Fruit fly (Drosophila melanogaster): ENCODE data around the gene Rtel1.
A peak's percentile ranks its signal among the peaks of the same experiment; 100 is the strongest.

The Rtel1 gene

dm6 chrX:5756146-5756545 lies 8.6 kb downstream of the Rtel1 start:
- TF ChIP-seq lola (GFP tag; optimal IDR thresholded peaks at IDR 0.05), result no peak
- TF ChIP-seq Vsx2 (GFP tag; optimal IDR thresholded peaks at IDR 0.05; ENCODE audit: partially characterized antibody), result no peak
- peak; percentile 2 for TF ChIP-seq Dfd (GFP tag; optimal IDR thresholded peaks at IDR 0.05)
- no peak for TF ChIP-seq N (GFP tag; optimal IDR thresholded peaks at IDR 0.05)
- no peak for TF ChIP-seq rgr (GFP tag; optimal IDR thresholded peaks at IDR 0.05)
- TF ChIP-seq pan (optimal IDR thresholded peaks at IDR 0.05), result no peak
- TF ChIP-seq dmrt93B (GFP tag; optimal IDR thresholded peaks at IDR 0.05), result no peak
- TF ChIP-seq Dif (GFP tag; optimal IDR thresholded peaks at IDR 0.05; ENCODE audit: partially characterized antibody), result no peak
- no peak for TF ChIP-seq foxo (GFP tag; optimal IDR thresholded peaks at IDR 0.05)
- TF ChIP-seq sage (GFP tag; optimal IDR thresholded peaks at IDR 0.05), result no peak
- no peak for TF ChIP-seq GATAd (GFP tag; optimal IDR thresholded peaks at IDR 0.05)
- TF ChIP-seq br (GFP tag; optimal IDR thresholded peaks at IDR 0.05), result no peak
- TF ChIP-seq Hnf4 (GFP tag; optimal IDR thresholded peaks at IDR 0.05), result no peak
- TF ChIP-seq HLH106 (tag; optimal IDR thresholded peaks at IDR 0.05), result no peak
- TF ChIP-seq tai (GFP tag; optimal IDR thresholded peaks at IDR 0.05), result no peak
- no peak for TF ChIP-seq Rel (GFP tag; optimal IDR thresholded peaks at IDR 0.05)
- peak; percentile 53 for TF ChIP-seq Rel (tag; optimal IDR thresholded peaks at IDR 0.05)
- no peak for TF ChIP-seq CG32264 (GFP tag; optimal IDR thresholded peaks at IDR 0.05)
- TF ChIP-seq dl (GFP tag; optimal IDR thresholded peaks at IDR 0.05; ENCODE audit: insufficient read depth in 1 of 2, partially characterized antibody in 2 of 2), result no peak
- TF ChIP-seq jim (GFP tag; optimal IDR thresholded peaks at IDR 0.05), result peak; percentile 82
- no peak for TF ChIP-seq fru (GFP tag; optimal IDR thresholded peaks at IDR 0.05)
- TF ChIP-seq Abd-B (GFP tag; optimal IDR thresholded peaks at IDR 0.05), result no peak
- no peak for TF ChIP-seq Hr83 (GFP tag; optimal IDR thresholded peaks at IDR 0.05; ENCODE audit: poor library complexity, severe bottlenecking)
- no peak for TF ChIP-seq Sp1 (GFP tag; optimal IDR thresholded peaks at IDR 0.05)
- no peak for TF ChIP-seq Mio (GFP tag; optimal IDR thresholded peaks at IDR 0.05)
- TF ChIP-seq Jra (GFP tag; optimal IDR thresholded peaks at IDR 0.05), result no peak
- TF ChIP-seq OdsH (GFP tag; optimal IDR thresholded peaks at IDR 0.05), result no peak

DNA sequence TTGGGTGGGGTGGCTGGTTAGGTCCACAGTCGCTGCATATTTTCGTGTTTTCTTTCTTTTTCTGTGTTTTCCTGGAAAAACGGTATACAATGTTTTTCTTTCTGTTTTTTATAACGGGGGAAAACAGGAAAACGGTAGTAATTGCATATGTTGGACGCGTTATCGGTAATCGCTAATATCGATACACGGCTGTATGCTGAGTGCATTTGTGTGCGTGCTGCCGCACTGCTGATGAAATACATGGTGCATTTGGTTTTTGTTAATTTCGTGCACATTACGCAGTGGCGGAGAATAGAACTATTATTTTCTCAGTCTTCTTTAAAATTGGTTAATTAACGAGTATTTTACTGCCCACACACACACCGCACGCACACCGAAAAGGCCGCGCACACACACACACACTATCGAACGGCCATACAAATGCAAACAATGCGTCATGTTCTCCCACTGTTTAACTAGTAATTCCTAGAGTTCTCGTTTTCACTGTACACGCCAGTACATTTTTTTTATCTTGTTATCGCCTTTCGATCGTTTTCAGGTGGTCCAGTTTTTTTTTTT lies 16.0 kb downstream of the Rtel1 start:
- TF ChIP-seq OdsH (GFP tag; optimal IDR thresholded peaks at IDR 0.05) (no peak), N (GFP tag; optimal IDR thresholded peaks at IDR 0.05) (no peak), rgr (GFP tag; optimal IDR thresholded peaks at IDR 0.05) (no peak), dmrt93B (GFP tag; optimal IDR thresholded peaks at IDR 0.05) (no peak), Rel (GFP tag; optimal IDR thresholded peaks at IDR 0.05) (no peak), Rel (tag; optimal IDR thresholded peaks at IDR 0.05) (peak; percentile 98), CrebA (GFP tag; optimal IDR thresholded peaks at IDR 0.05; ENCODE audit: borderline replicate concordance) (no peak), ey (GFP tag; optimal IDR thresholded peaks at IDR 0.05) (no peak)

DNA sequence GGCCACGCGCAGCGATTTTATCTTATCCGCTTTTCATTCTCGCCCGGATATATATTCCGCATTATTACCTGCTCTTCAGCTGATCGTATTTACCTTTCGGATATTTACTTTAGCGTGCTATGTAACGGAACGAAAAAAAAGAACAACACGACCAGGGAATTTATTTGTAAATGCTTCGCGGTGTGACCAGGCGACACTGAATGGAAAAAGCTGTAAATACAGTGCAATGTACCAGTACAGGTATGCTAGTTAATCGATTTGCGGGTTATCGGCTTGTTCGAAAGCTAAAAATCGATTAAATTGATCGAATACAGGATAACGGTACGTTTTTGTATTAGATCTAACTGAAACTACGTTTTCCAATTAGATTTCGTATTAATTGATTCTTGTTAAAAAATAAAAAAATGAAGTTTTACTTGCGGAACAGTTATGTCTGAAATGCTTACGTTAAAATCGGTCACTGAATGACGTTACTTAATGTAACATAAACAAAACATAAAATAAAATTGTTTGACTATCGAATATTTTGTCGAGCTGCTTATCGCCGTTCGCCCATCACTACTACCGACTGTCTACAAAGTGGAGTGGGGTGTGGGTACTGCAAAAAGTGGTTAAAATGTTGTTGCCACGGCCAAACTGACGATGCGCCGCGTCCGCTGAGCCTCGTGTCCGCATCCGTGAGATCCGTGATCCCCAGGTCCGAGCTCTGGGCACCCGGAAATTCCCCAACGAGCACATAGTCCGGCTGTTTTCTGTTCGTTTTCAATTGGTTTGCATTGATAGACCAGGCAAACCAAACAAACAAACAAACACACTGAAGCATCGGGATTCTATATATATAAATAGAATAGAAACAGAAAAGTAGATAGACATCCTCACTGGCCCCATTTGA lies 16.7 kb downstream of the Rtel1 start, which contains the start of the genes MAPk-Ak2 and CG42699:
Gene MAPk-Ak2 (minus strand): TSS at position 203 of the 892 bp plus-strand sequence.
Gene CG42699 (plus strand): TSS at position 553 of the 892 bp plus-strand sequence.
- peak; percentile 42 for TF ChIP-seq ey (GFP tag; optimal IDR thresholded peaks at IDR 0.05)
- peak; percentile 72 for TF ChIP-seq jim (GFP tag; optimal IDR thresholded peaks at IDR 0.05)
- no peak for TF ChIP-seq tai (GFP tag; optimal IDR thresholded peaks at IDR 0.05)
- no peak for TF ChIP-seq CrebA (GFP tag; optimal IDR thresholded peaks at IDR 0.05; ENCODE audit: borderline replicate concordance)
- peak; percentile 44 for TF ChIP-seq OdsH (GFP tag; optimal IDR thresholded peaks at IDR 0.05)
- peak; percentile 35 for TF ChIP-seq HLH106 (tag; optimal IDR thresholded peaks at IDR 0.05)
- peak; percentile 96 for TF ChIP-seq Hr83 (GFP tag; optimal IDR thresholded peaks at IDR 0.05; ENCODE audit: poor library complexity, severe bottlenecking)
- TF ChIP-seq Rel (GFP tag; optimal IDR thresholded peaks at IDR 0.05), result no peak
- TF ChIP-seq Rel (tag; optimal IDR thresholded peaks at IDR 0.05), result peak; percentile 76
- TF ChIP-seq Mio (GFP tag; optimal IDR thresholded peaks at IDR 0.05), result no peak
- TF ChIP-seq fru (GFP tag; optimal IDR thresholded peaks at IDR 0.05), result peak; percentile 65
- TF ChIP-seq GATAd (GFP tag; optimal IDR thresholded peaks at IDR 0.05), result peak; percentile 58
- TF ChIP-seq dmrt93B (GFP tag; optimal IDR thresholded peaks at IDR 0.05), result peak; percentile 47
- TF ChIP-seq dl (GFP tag; optimal IDR thresholded peaks at IDR 0.05; ENCODE audit: insufficient read depth in 1 of 2, partially characterized antibody in 2 of 2), result no peak
- TF ChIP-seq N (GFP tag; optimal IDR thresholded peaks at IDR 0.05), result no peak
- TF ChIP-seq lola (GFP tag; optimal IDR thresholded peaks at IDR 0.05), result no peak
- peak; percentile 4 for TF ChIP-seq sv (GFP tag; optimal IDR thresholded peaks at IDR 0.05)
- TF ChIP-seq sage (GFP tag; optimal IDR thresholded peaks at IDR 0.05), result no peak
- TF ChIP-seq dsf (GFP tag; optimal IDR thresholded peaks at IDR 0.05; ENCODE audit: borderline replicate concordance), result peak; percentile 52
- TF ChIP-seq Dif (GFP tag; optimal IDR thresholded peaks at IDR 0.05; ENCODE audit: partially characterized antibody), result no peak
- TF ChIP-seq CG32264 (GFP tag; optimal IDR thresholded peaks at IDR 0.05), result peak; percentile 30
- TF ChIP-seq Sp1 (GFP tag; optimal IDR thresholded peaks at IDR 0.05), result peak; percentile 71
- no peak for TF ChIP-seq Abd-B (GFP tag; optimal IDR thresholded peaks at IDR 0.05)
- TF ChIP-seq br (GFP tag; optimal IDR thresholded peaks at IDR 0.05), result peak; percentile 85
- TF ChIP-seq usp (GFP tag; optimal IDR thresholded peaks at IDR 0.05), result no peak
- TF ChIP-seq rgr (GFP tag; optimal IDR thresholded peaks at IDR 0.05), result peak; percentile 74
- no peak for TF ChIP-seq Myc (optimal IDR thresholded peaks at IDR 0.05)
- TF ChIP-seq foxo (GFP tag; optimal IDR thresholded peaks at IDR 0.05), result peak in 1 of 2 experiments; percentile 64
- TF ChIP-seq Jra (GFP tag; optimal IDR thresholded peaks at IDR 0.05), result peak; percentile 88
- TF ChIP-seq psq (GFP tag; optimal IDR thresholded peaks at IDR 0.05), result peak; percentile 54
- no peak for TF ChIP-seq Vsx2 (GFP tag; optimal IDR thresholded peaks at IDR 0.05; ENCODE audit: partially characterized antibody)
- no peak for TF ChIP-seq Hr78 (GFP tag; optimal IDR thresholded peaks at IDR 0.05)
- TF ChIP-seq h (GFP tag; optimal IDR thresholded peaks at IDR 0.05), result peak; percentile 83
- TF ChIP-seq woc (GFP tag; optimal IDR thresholded peaks at IDR 0.05), result peak; percentile 4
- no peak for TF ChIP-seq brk (GFP tag; optimal IDR thresholded peaks at IDR 0.05)
- no peak for TF ChIP-seq pan (optimal IDR thresholded peaks at IDR 0.05)
- peak; percentile 63 for TF ChIP-seq CG9705 (GFP tag; optimal IDR thresholded peaks at IDR 0.05)
